Fruit fly (Drosophila melanogaster) whole organism, embryonic: ENCODE measurements around the gene Cdc7.

Experiments used
- B-H2 ChIP-seq: fragments of 200-800 bp; sonication (Bioruptor generic); optimal IDR thresholded peaks from 2 replicates; lab custom pipeline; 2018; ENCODE audit warnings: missing biosample characterization, mild to moderate bottlenecking, missing genetic modification characterization
- CG10274 ChIP-seq: fragments of 200-800 bp; sonication (Bioruptor generic); optimal IDR thresholded peaks from 3 replicates; lab custom pipeline; 2017; ENCODE audit warnings: missing biosample characterization, mild to moderate bottlenecking, missing genetic modification characterization
- CG10431 ChIP-seq: fragments of 200-800 bp; sonication (Bioruptor generic); optimal IDR thresholded peaks from 3 replicates; lab custom pipeline; 2018; ENCODE audit warnings: missing biosample characterization, mild to moderate bottlenecking, missing genetic modification characterization
- CG11093 ChIP-seq: fragments of 200-800 bp; sonication (Bioruptor generic); IDR thresholded peaks from 3 replicates; pipeline ENCODE4 v1.3.6; 2022; ENCODE audit warnings: missing biosample characterization, missing genetic modification characterization
- CG12942 ChIP-seq: fragments of 200-800 bp; sonication (Bioruptor generic); optimal IDR thresholded peaks from 3 replicates; lab custom pipeline; 2016; ENCODE audit warnings: missing biosample characterization, missing genetic modification characterization
- CG14441 ChIP-seq: fragments of 200-800 bp; sonication (Bioruptor generic); IDR thresholded peaks from 2 replicates; pipeline ENCODE4 v1.3.6; 2022; ENCODE audit warnings: missing biosample characterization, missing genetic modification characterization
- CG14860 ChIP-seq: fragments of 200-800 bp; sonication (Bioruptor generic); IDR thresholded peaks from 3 replicates; pipeline ENCODE4 v1.3.6; 2022; ENCODE audit warnings: missing biosample characterization, missing genetic modification characterization; ENCODE audit not compliant: partially characterized antibody
- CG15011 ChIP-seq: fragments of 200-800 bp; sonication (Bioruptor generic); optimal IDR thresholded peaks from 3 replicates; lab custom pipeline; 2018; ENCODE audit warnings: missing biosample characterization, mild to moderate bottlenecking, missing genetic modification characterization
- CG15073 ChIP-seq: fragments of 200-800 bp; sonication (Bioruptor generic); optimal IDR thresholded peaks from 2 replicates; lab custom pipeline; 2016; ENCODE audit warnings: missing biosample characterization, missing genetic modification characterization
- CG16863 ChIP-seq: fragments of 200-800 bp; sonication (Bioruptor generic); optimal IDR thresholded peaks from 3 replicates; lab custom pipeline; 2016; ENCODE audit warnings: missing biosample characterization, missing genetic modification characterization
- CG18476 ChIP-seq: fragments of 200-800 bp; sonication (Bioruptor generic); optimal IDR thresholded peaks from 2 replicates; lab custom pipeline; 2016; ENCODE audit warnings: missing biosample characterization, mild to moderate bottlenecking, missing genetic modification characterization
- CG18619 ChIP-seq: fragments of 200-800 bp; sonication (Bioruptor generic); optimal IDR thresholded peaks from 3 replicates; lab custom pipeline; 2017; ENCODE audit warnings: missing biosample characterization, mild to moderate bottlenecking, missing genetic modification characterization
- CG2116 ChIP-seq: fragments of 200-800 bp; sonication (Bioruptor generic); optimal IDR thresholded peaks from 3 replicates; lab custom pipeline; 2018; ENCODE audit warnings: missing biosample characterization, mild to moderate bottlenecking, missing genetic modification characterization
- CG2199 ChIP-seq: fragments of 200-800 bp; sonication (Bioruptor generic); IDR thresholded peaks from 3 replicates; pipeline ENCODE4 v1.3.6; 2022; ENCODE audit warnings: missing biosample characterization, missing genetic modification characterization
- CG2875 ChIP-seq: fragments of 200-800 bp; sonication (Bioruptor generic); optimal IDR thresholded peaks from 2 replicates; lab custom pipeline; 2017; ENCODE audit warnings: missing biosample characterization, mild to moderate bottlenecking, missing genetic modification characterization, missing genetic modification reagents
- CG42726 ChIP-seq: fragments of 200-800 bp; sonication (Bioruptor generic); IDR thresholded peaks from 2 replicates; pipeline ENCODE4 v1.3.6; 2022; ENCODE audit warnings: missing biosample characterization, missing genetic modification characterization; ENCODE audit not compliant: partially characterized antibody
- CG4424 ChIP-seq: fragments of 200-800 bp; sonication (Bioruptor generic); optimal IDR thresholded peaks from 3 replicates; lab custom pipeline; 2016; ENCODE audit warnings: missing biosample characterization, missing genetic modification characterization
- CG5180 ChIP-seq: fragments of 200-800 bp; sonication (Bioruptor generic); optimal IDR thresholded peaks from 3 replicates; lab custom pipeline; 2017; ENCODE audit warnings: missing biosample characterization, missing genetic modification characterization, mild to moderate bottlenecking, moderate library complexity, missing genetic modification reagents
- CG8281 ChIP-seq: fragments of 200-800 bp; sonication (Bioruptor generic); optimal IDR thresholded peaks from 2 replicates; lab custom pipeline; 2018; ENCODE audit warnings: missing biosample characterization, mild to moderate bottlenecking, missing genetic modification characterization, moderate library complexity
- CG8388 ChIP-seq: fragments of 200-800 bp; sonication (Bioruptor generic); optimal IDR thresholded peaks from 2 replicates; lab custom pipeline; 2019; ENCODE audit warnings: missing biosample characterization, mild to moderate bottlenecking, missing genetic modification characterization, moderate library complexity
- CTCF ChIP-seq: fragments of 200-800 bp; sonication (Bioruptor generic); optimal IDR thresholded peaks from 2 replicates; lab custom pipeline; 2017; ENCODE audit warnings: missing biosample characterization, mild to moderate bottlenecking, missing genetic modification characterization, moderate library complexity
- Dbx ChIP-seq: fragments of 200-800 bp; sonication (Bioruptor generic); IDR thresholded peaks from 3 replicates; pipeline ENCODE4 v1.3.6; 2022; ENCODE audit warnings: missing biosample characterization, missing genetic modification characterization
- Dek ChIP-seq: fragments of 200-800 bp; sonication (Bioruptor generic); optimal IDR thresholded peaks from 3 replicates; lab custom pipeline; 2019; ENCODE audit warnings: missing biosample characterization, mild to moderate bottlenecking, missing genetic modification characterization, moderate library complexity
- E2f1 ChIP-seq: fragments of 200-800 bp; sonication (Bioruptor generic); IDR thresholded peaks from 2 replicates; pipeline ENCODE4 v1.3.6; 2022; ENCODE audit warnings: missing biosample characterization, missing genetic modification characterization
- Hr78 ChIP-seq, 2 experiments: fragments of 200-800 bp in 1 of 2; fragments of >200 bp in 1 of 2; sonication (Bioruptor generic) in 1 of 2; optimal IDR thresholded peaks; 2 replicates each; lab custom pipeline; 2017 to 2019; ENCODE audit warnings: missing biosample characterization in 2 of 2, missing genetic modification characterization in 2 of 2, mild to moderate bottlenecking in 1 of 2, moderate library complexity in 1 of 2
- Lpt ChIP-seq: fragments of >200 bp; optimal IDR thresholded peaks from 2 replicates; lab custom pipeline; 2018; ENCODE audit warnings: missing biosample characterization, missing genetic modification characterization
- MBD-R2 ChIP-seq: fragments of 200-800 bp; sonication (Bioruptor generic); IDR thresholded peaks from 2 replicates; pipeline ENCODE4 v1.3.6; 2022; ENCODE audit warnings: missing biosample characterization, missing genetic modification characterization
- Max ChIP-seq: fragments of 200-800 bp; sonication (Bioruptor generic); optimal IDR thresholded peaks from 2 replicates; lab custom pipeline; 2016; ENCODE audit warnings: missing biosample characterization, mild to moderate bottlenecking, missing genetic modification characterization
- Med ChIP-seq: fragments of 200-800 bp; sonication (Bioruptor generic); peaks from one replicate; lab custom pipeline; 2016; ENCODE audit warnings: missing biosample characterization, missing genetic modification characterization, mild to moderate bottlenecking, inconsistent platforms, moderate library complexity
- Ravus ChIP-seq: fragments of 200-800 bp; sonication (Bioruptor generic); IDR thresholded peaks from 2 replicates; pipeline ENCODE4 v1.3.6; 2022; ENCODE audit warnings: missing biosample characterization, missing genetic modification characterization
- Side ChIP-seq: fragments of 200-800 bp; sonication (Bioruptor generic); optimal IDR thresholded peaks from 2 replicates; lab custom pipeline; 2016; ENCODE audit warnings: missing biosample characterization, missing genetic modification characterization
- Xbp1 ChIP-seq: fragments of 200-800 bp; sonication (Bioruptor generic); optimal IDR thresholded peaks from 3 replicates; lab custom pipeline; 2016; ENCODE audit warnings: missing biosample characterization, mild to moderate bottlenecking, missing genetic modification characterization
- ab ChIP-seq: fragments of 200-800 bp; sonication (Bioruptor generic); optimal IDR thresholded peaks from 2 replicates; lab custom pipeline; 2016; ENCODE audit warnings: missing biosample characterization, missing genetic modification characterization
- al ChIP-seq: fragments of 200-800 bp; sonication (Bioruptor generic); IDR thresholded peaks from 2 replicates; pipeline ENCODE4 v1.3.6; 2022; ENCODE audit warnings: missing biosample characterization, missing genetic modification characterization
- br ChIP-seq: fragments of >200 bp; optimal IDR thresholded peaks from 2 replicates; lab custom pipeline; 2017
- btn ChIP-seq: fragments of 200-800 bp; sonication (Bioruptor generic); optimal IDR thresholded peaks from 2 replicates; lab custom pipeline; 2016; ENCODE audit warnings: missing biosample characterization, missing genetic modification characterization
- cas ChIP-seq: fragments of 200-800 bp; sonication (Bioruptor generic); IDR thresholded peaks from 2 replicates; pipeline ENCODE4 v1.3.6; 2022; ENCODE audit warnings: missing biosample characterization, missing genetic modification characterization
- crol ChIP-seq: fragments of 200-800 bp; sonication (Bioruptor generic); IDR thresholded peaks from 2 replicates; pipeline ENCODE4 v1.3.6; 2022; ENCODE audit warnings: missing biosample characterization, missing genetic modification characterization
- da ChIP-seq: fragments of 200-800 bp; sonication (Bioruptor generic); optimal IDR thresholded peaks from 2 replicates; lab custom pipeline; 2016; ENCODE audit warnings: missing biosample characterization, missing genetic modification characterization
- ems ChIP-seq: fragments of 200-800 bp; sonication (Bioruptor generic); optimal IDR thresholded peaks from 3 replicates; lab custom pipeline; 2016; ENCODE audit warnings: missing biosample characterization, missing genetic modification characterization
- fd102C ChIP-seq: fragments of 200-800 bp; sonication (Bioruptor generic); optimal IDR thresholded peaks from 2 replicates; lab custom pipeline; 2018; ENCODE audit warnings: missing biosample characterization, mild to moderate bottlenecking, missing genetic modification characterization, moderate library complexity
- gem ChIP-seq: fragments of 200-800 bp; sonication (Bioruptor generic); optimal IDR thresholded peaks from 2 replicates; lab custom pipeline; 2019; ENCODE audit warnings: missing biosample characterization, mild to moderate bottlenecking, missing genetic modification characterization, moderate library complexity
- jumu ChIP-seq: fragments of 200-800 bp; sonication (Bioruptor generic); optimal IDR thresholded peaks from 3 replicates; lab custom pipeline; 2016; ENCODE audit warnings: missing biosample characterization, missing genetic modification characterization
- kay ChIP-seq: fragments of 200-800 bp; sonication (Bioruptor generic); optimal IDR thresholded peaks from 2 replicates; lab custom pipeline; 2016; ENCODE audit warnings: missing biosample characterization, missing genetic modification characterization
- kni ChIP-seq: fragments of 200-800 bp; sonication (Bioruptor generic); optimal IDR thresholded peaks from 3 replicates; lab custom pipeline; 2017; ENCODE audit warnings: mild to moderate bottlenecking, missing biosample characterization, missing genetic modification reagents, missing genetic modification characterization
- prd ChIP-seq, 3 experiments: fragments of >200 bp in 2 of 3; fragments of 200-800 bp in 1 of 3; sonication (Bioruptor generic) in 1 of 3; optimal IDR thresholded peaks in 2 of 3; IDR thresholded peaks in 1 of 3; 2 replicates in 2 of 3; 3 replicates in 1 of 3; pipeline versions ENCODE4 v1.3.6 to Lab custom; 2017 to 2022; ENCODE audit warnings: missing biosample characterization in 1 of 3, missing genetic modification characterization in 1 of 3
- pros ChIP-seq: fragments of 200-800 bp; sonication (Bioruptor generic); optimal IDR thresholded peaks from 3 replicates; lab custom pipeline; 2019; ENCODE audit warnings: missing biosample characterization, mild to moderate bottlenecking, missing genetic modification characterization, moderate library complexity
- psq ChIP-seq: fragments of 200-800 bp; sonication (Bioruptor generic); optimal IDR thresholded peaks from 2 replicates; lab custom pipeline; 2017; ENCODE audit warnings: missing biosample characterization, missing genetic modification characterization
- sr ChIP-seq: fragments of 200-800 bp; sonication (Bioruptor generic); IDR thresholded peaks from 3 replicates; pipeline ENCODE4 v1.3.6; 2022; ENCODE audit warnings: missing biosample characterization, missing genetic modification characterization
- tll ChIP-seq, 2 experiments: fragments of 200-800 bp in 1 of 2; fragments of >200 bp in 1 of 2; sonication (Bioruptor generic) in 1 of 2; optimal IDR thresholded peaks; 2 replicates each; lab custom pipeline; 2017 to 2019; ENCODE audit warnings: missing biosample characterization in 2 of 2, missing genetic modification characterization in 2 of 2, mild to moderate bottlenecking in 1 of 2, moderate library complexity in 1 of 2
- vnd ChIP-seq: fragments of 200-800 bp; sonication (Bioruptor generic); IDR thresholded peaks from 3 replicates; pipeline ENCODE4 v1.3.6; 2022; ENCODE audit warnings: missing biosample characterization, missing genetic modification characterization; ENCODE audit not compliant: partially characterized antibody

Gene Cdc7

dm6 chrX:6702028-6702433, 47.7 kb downstream of the Cdc7 start (continued):
- TF ChIP-seq Dbx (GFP tag; lab: Robert Waterston, UW) (no peak), jumu (GFP tag; lab: Kevin White, UChicago) (peak; percentile 38), CG10431 (GFP tag; lab: Kevin White, UChicago) (no peak), Lpt (GFP tag; lab: Kevin White, UChicago) (no peak), al (GFP tag; lab: Robert Waterston, UW) (no peak), CG12942 (GFP tag; lab: Kevin White, UChicago) (peak; percentile 44), Hr78 (GFP tag; optimal IDR thresholded peaks at IDR 0.05; lab: Kevin White, UChicago) (peak in 1 of 2 experiments; percentile 41), CG11093 (peak; percentile 60; the same call in 1 of the 3 replicates), fd102C (GFP tag; lab: Kevin White, UChicago) (no peak), B-H2 (GFP tag; lab: Kevin White, UChicago) (no peak), vnd (GFP tag; lab: Robert Waterston, UW) (no peak), Side (peak; percentile 4), cas (GFP tag; lab: Robert Waterston, UW) (no peak), CG14441 (GFP tag; lab: Robert Waterston, UW) (peak; percentile 84), Dek (tag; lab: Kevin White, UChicago) (no peak), CG14860 (GFP tag; lab: Robert Waterston, UW) (no peak), MBD-R2 (GFP tag; lab: Robert Waterston, UW) (no peak), kni (GFP tag; lab: Kevin White, UChicago) (no peak), Ravus (GFP tag; lab: Robert Waterston, UW) (no peak), CG5180 (GFP tag; lab: Kevin White, UChicago) (peak; percentile 66), pros (GFP tag; lab: Kevin White, UChicago) (no peak), CG18619 (GFP tag; lab: Kevin White, UChicago) (peak; percentile 55), CG8388 (GFP tag; lab: Kevin White, UChicago) (peak; percentile 77), CG2199 (no peak), br (lab: Kevin White, UChicago) (no peak), ab (GFP tag; lab: Kevin White, UChicago) (no peak), CG18476 (peak; percentile 67), Med (GFP tag; lab: Kevin White, UChicago) (peak; percentile 85), sr (GFP tag; lab: Robert Waterston, UW) (no peak), E2f1 (0 out of 2 replicates have a peak, but pooled peaks have one; percentile 32), CG4424 (GFP tag; lab: Kevin White, UChicago) (peak; percentile 72), CG2116 (GFP tag; lab: Kevin White, UChicago) (peak; percentile 34), btn (GFP tag; lab: Kevin White, UChicago) (peak; percentile 22), prd (optimal IDR thresholded peaks at IDR 0.05; lab: Kevin White, UChicago) (no peak), prd (GFP tag; IDR thresholded peaks at IDR 0.05; lab: Robert Waterston, UW) (peak; percentile 71; the same call in 2 of the 3 replicates), ems (GFP tag; lab: Kevin White, UChicago) (no peak), CG16863 (peak; percentile 40), Xbp1 (GFP tag; lab: Kevin White, UChicago) (peak; percentile 67), CG15073 (GFP tag; lab: Kevin White, UChicago) (no peak), CG2875 (GFP tag; lab: Kevin White, UChicago) (peak; percentile 59), crol (GFP tag; lab: Robert Waterston, UW) (no peak), CG42726 (no peak), da (no peak), gem (tag; lab: Kevin White, UChicago) (peak; percentile 82), CG10274 (no peak), psq (GFP tag; lab: Kevin White, UChicago) (no peak), CG15011 (GFP tag; lab: Kevin White, UChicago) (peak; percentile 36), kay (GFP tag; lab: Kevin White, UChicago) (no peak), tll (GFP tag; optimal IDR thresholded peaks at IDR 0.05; lab: Kevin White, UChicago) (no peak), Max (GFP tag; lab: Kevin White, UChicago) (peak; percentile 33), CG8281 (tag; lab: Kevin White, UChicago) (peak; percentile 26), CTCF (GFP tag; lab: Kevin White, UChicago) (peak; percentile 29)
